Fruit fly (Drosophila melanogaster): Measurements from ENCODE around the gene Eip63F-1.

DNA sequence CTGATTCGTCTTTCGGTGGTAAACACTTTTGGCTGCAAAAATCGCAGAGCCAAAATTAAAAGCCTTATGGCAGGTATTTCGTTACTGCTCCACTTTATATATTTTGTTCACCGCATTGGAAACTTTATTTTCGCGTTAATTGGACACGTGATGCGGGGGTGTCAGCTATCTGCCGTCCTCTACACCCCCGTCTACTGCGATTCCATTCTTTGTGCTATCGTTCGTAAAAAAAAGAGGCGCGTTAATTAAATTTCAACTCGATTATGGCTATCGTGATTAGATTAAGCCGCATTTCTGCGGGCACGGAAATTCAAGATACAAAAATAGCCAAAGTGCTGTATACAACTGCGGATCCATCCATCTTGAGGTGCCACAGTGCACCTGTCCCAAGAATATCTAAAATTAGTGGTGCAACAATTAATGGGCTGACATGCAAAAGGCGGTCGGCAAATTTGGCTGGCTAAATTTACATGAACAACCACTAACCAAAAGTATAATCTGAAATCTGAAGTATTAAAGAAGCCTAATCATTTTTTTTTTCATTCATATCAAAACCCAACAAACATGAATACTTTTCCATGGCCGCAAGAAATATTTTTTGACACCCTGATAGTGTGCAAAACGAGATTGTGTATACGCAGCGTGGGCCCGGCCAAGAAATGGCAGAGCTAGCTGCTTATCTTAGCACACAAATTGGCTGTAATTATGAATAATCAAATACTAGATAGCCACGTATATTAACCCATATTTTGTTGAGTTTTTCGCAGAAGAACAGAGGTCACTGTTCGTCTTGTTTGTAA, 5.2 kb downstream of the Eip63F-1 start:
- TF ChIP-seq OdsH (GFP tag; optimal IDR thresholded peaks at IDR 0.05) (no peak), Hr39 (GFP tag; optimal IDR thresholded peaks at IDR 0.05) (no peak), CG15336 (GFP tag; IDR thresholded peaks at IDR 0.05) (no peak), lz (GFP tag; optimal IDR thresholded peaks at IDR 0.05) (no peak), CG8632 (GFP tag; optimal IDR thresholded peaks at IDR 0.05) (no peak), net (GFP tag; optimal IDR thresholded peaks at IDR 0.05) (no peak), vri (GFP tag; optimal IDR thresholded peaks at IDR 0.05) (peak; percentile 38), Sox102F (GFP tag; optimal IDR thresholded peaks at IDR 0.05) (no peak)

Measured in whole organism, prepupa.